Fruit fly (Drosophila melanogaster): ENCODE data around the gene CG7049.

DNA sequence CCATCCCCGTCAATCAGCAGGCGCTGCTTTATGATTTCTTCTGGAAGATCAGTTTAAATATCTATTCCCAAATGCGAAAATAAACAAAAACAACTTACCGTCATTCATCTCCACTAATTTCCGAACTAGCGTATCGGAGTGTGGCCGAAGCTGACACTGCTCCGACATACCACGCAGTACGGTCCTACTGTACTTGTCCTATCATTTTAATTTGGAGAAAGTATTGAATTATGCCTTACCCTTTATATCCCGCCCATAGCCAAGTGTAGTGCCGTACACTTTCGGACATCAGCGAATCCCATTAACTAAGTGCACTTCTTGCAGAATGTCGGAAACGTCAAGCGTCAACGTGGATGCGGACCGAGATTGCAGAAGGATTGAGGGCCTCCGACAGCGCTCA lies 36.5 kb upstream of the CG7049 start, which contains the start of the genes thoc7 and Dis3l2:
- TF ChIP-seq CG6854 (GFP tag; optimal IDR thresholded peaks at IDR 0.05) (no peak), eg (GFP tag; IDR thresholded peaks at IDR 0.05) (no peak), Hr39 (GFP tag; optimal IDR thresholded peaks at IDR 0.05) (no peak), CG8119 (GFP tag; IDR thresholded peaks at IDR 0.05) (no peak), CG16779 (tag; optimal IDR thresholded peaks at IDR 0.05) (no peak)

Data from whole organism, prepupa.